Worm (Caenorhabditis elegans) whole organism, L1 larva: ENCODE measurements around the gene wrt-6.

ENCODE experiments used
- C04F5.9 ChIP-seq: sonication (generic microtip); optimal IDR thresholded peaks from 2 replicates; lab custom pipeline; 2016; ENCODE audit warnings: missing genetic modification characterization, missing compliant biosample characterization
- F16B12.6 ChIP-seq: fragments of 150-350 bp; optimal IDR thresholded peaks from 2 replicates; lab custom pipeline; 2014; ENCODE audit warnings: missing biosample characterization, missing genetic modification characterization
- ama-1 ChIP-seq: fragments of 150-350 bp; optimal IDR thresholded peaks from 2 replicates; lab custom pipeline; 2014
- blmp-1 ChIP-seq: fragments of 150-350 bp; optimal IDR thresholded peaks from 2 replicates; lab custom pipeline; 2014; ENCODE audit warnings: missing biosample characterization, missing genetic modification characterization
- ceh-63 ChIP-seq: fragments of 200-800 bp; sonication (Bioruptor generic); optimal IDR thresholded peaks from 2 replicates; lab custom pipeline; 2018; ENCODE audit warnings: mild to moderate bottlenecking, missing genetic modification characterization, missing compliant biosample characterization
- ceh-88 ChIP-seq: fragments of 200-800 bp; sonication (Bioruptor generic); IDR thresholded peaks from 2 replicates; pipeline ENCODE4 v1.3.6; 2022; ENCODE audit warnings: missing genetic modification characterization, missing compliant biosample characterization
- ceh-90 ChIP-seq: sonication (generic microtip); optimal IDR thresholded peaks from 2 replicates; lab custom pipeline; 2016; ENCODE audit warnings: missing genetic modification characterization, missing compliant biosample characterization
- dpl-1 ChIP-seq, 3 experiments: fragments of 150-350 bp in 2 of 3; sonication (generic microtip) in 1 of 3; optimal IDR thresholded peaks; 2 replicates each; lab custom pipeline; 2014 to 2017; ENCODE audit warnings: missing biosample characterization in 3 of 3, missing genetic modification characterization in 3 of 3, missing genetic modification reagents in 3 of 3
- dsc-1 ChIP-seq: sonication (generic microtip); optimal IDR thresholded peaks from 2 replicates; lab custom pipeline; 2016; ENCODE audit warnings: mild to moderate bottlenecking, missing genetic modification characterization, missing compliant biosample characterization
- efl-1 ChIP-seq, 4 experiments: fragments of 150-350 bp; optimal IDR thresholded peaks in 3 of 4; peaks in 1 of 4; 1 replicate in 1 of 4; 2 replicates in 3 of 4; lab custom pipeline; 2014; ENCODE audit warnings: missing biosample characterization in 2 of 4, missing genetic modification characterization in 2 of 4, missing genetic modification reagents in 2 of 4
- efl-3 ChIP-seq: fragments of 200-800 bp; sonication (Bioruptor generic); optimal IDR thresholded peaks from 2 replicates; lab custom pipeline; 2018; ENCODE audit warnings: mild to moderate bottlenecking, missing genetic modification characterization, missing compliant biosample characterization
- elt-3 ChIP-seq, 6 experiments: fragments of 150-350 bp in 1 of 6; sonication (generic microtip); optimal IDR thresholded peaks; 2 replicates each; lab custom pipeline; 2017 to 2018; ENCODE audit warnings: missing biosample characterization in 6 of 6, missing genetic modification characterization in 6 of 6, inconsistent platforms in 1 of 6
- ets-5 ChIP-seq: fragments of 200-800 bp; sonication (Bioruptor generic); IDR thresholded peaks from 2 replicates; pipeline ENCODE4 v1.3.6; 2022; ENCODE audit warnings: missing genetic modification characterization, missing compliant biosample characterization
- fkh-4 ChIP-seq: sonication (generic microtip); optimal IDR thresholded peaks from 2 replicates; lab custom pipeline; 2016; ENCODE audit warnings: missing compliant biosample characterization, missing genetic modification characterization, borderline replicate concordance
- fos-1 ChIP-seq: fragments of 150-350 bp; optimal IDR thresholded peaks from 2 replicates; lab custom pipeline; 2014; ENCODE audit warnings: missing biosample characterization, missing genetic modification characterization
- grh-1 ChIP-seq: fragments of 200-800 bp; sonication (Bioruptor generic); IDR thresholded peaks from 2 replicates; pipeline ENCODE4 v1.3.6; 2022; ENCODE audit warnings: missing genetic modification reagents, missing genetic modification characterization, missing compliant biosample characterization
- hlh-4 ChIP-seq: sonication (generic microtip); optimal IDR thresholded peaks from 2 replicates; lab custom pipeline; 2016; ENCODE audit warnings: mild to moderate bottlenecking, missing genetic modification characterization, missing compliant biosample characterization
- hpl-2 ChIP-seq: fragments of 150-350 bp; optimal IDR thresholded peaks from 2 replicates; lab custom pipeline; 2014; ENCODE audit warnings: missing biosample characterization, missing genetic modification reagents, missing genetic modification characterization
- irx-1 ChIP-seq: sonication (generic microtip); optimal IDR thresholded peaks from 2 replicates; lab custom pipeline; 2016; ENCODE audit warnings: missing genetic modification characterization, missing compliant biosample characterization
- lin-14 ChIP-seq: fragments of 200-800 bp; sonication (Bioruptor generic); optimal IDR thresholded peaks from 2 replicates; lab custom pipeline; 2018; ENCODE audit warnings: mild to moderate bottlenecking, missing genetic modification characterization, moderate library complexity, missing compliant biosample characterization
- lir-3 ChIP-seq: sonication (generic microtip); optimal IDR thresholded peaks from 2 replicates; lab custom pipeline; 2016; ENCODE audit warnings: mild to moderate bottlenecking, missing genetic modification characterization, moderate library complexity, missing compliant biosample characterization; ENCODE audit not compliant: poor library complexity
- mab-9 ChIP-seq: fragments of 200-800 bp; sonication (Bioruptor generic); IDR thresholded peaks from 2 replicates; pipeline ENCODE4 v1.3.6; 2022; ENCODE audit warnings: missing genetic modification reagents, missing genetic modification characterization, missing compliant biosample characterization
- mef-2 ChIP-seq: fragments of 150-350 bp; optimal IDR thresholded peaks from 2 replicates; lab custom pipeline; 2014; ENCODE audit warnings: missing biosample characterization, missing genetic modification characterization
- mep-1 ChIP-seq: fragments of 150-350 bp; optimal IDR thresholded peaks from 2 replicates; lab custom pipeline; 2014; ENCODE audit warnings: missing biosample characterization, missing genetic modification characterization
- nhr-11 ChIP-seq: fragments of 150-350 bp; optimal IDR thresholded peaks from 2 replicates; lab custom pipeline; 2014; ENCODE audit warnings: missing biosample characterization, missing genetic modification characterization
- nhr-12 ChIP-seq: sonication (generic microtip); optimal IDR thresholded peaks from 2 replicates; lab custom pipeline; 2017; ENCODE audit warnings: missing biosample characterization, missing genetic modification characterization
- nhr-20 ChIP-seq: sonication (generic microtip); optimal IDR thresholded peaks from 2 replicates; lab custom pipeline; 2016; ENCODE audit warnings: mild to moderate bottlenecking, missing genetic modification characterization, missing compliant biosample characterization
- nhr-47 ChIP-seq: sonication (generic microtip); optimal IDR thresholded peaks from 2 replicates; lab custom pipeline; 2016; ENCODE audit warnings: mild to moderate bottlenecking, missing genetic modification characterization, moderate library complexity, missing compliant biosample characterization
- nhr-71 ChIP-seq: sonication (generic microtip); optimal IDR thresholded peaks from 2 replicates; lab custom pipeline; 2016; ENCODE audit warnings: mild to moderate bottlenecking, missing genetic modification characterization, moderate library complexity, missing compliant biosample characterization
- nhr-77 ChIP-seq: fragments of 150-350 bp; optimal IDR thresholded peaks from 2 replicates; lab custom pipeline; 2014; ENCODE audit warnings: missing biosample characterization, missing genetic modification characterization
- nhr-84 ChIP-seq: sonication (generic microtip); optimal IDR thresholded peaks from 2 replicates; lab custom pipeline; 2017; ENCODE audit warnings: missing biosample characterization, missing genetic modification characterization
- nhr-85 ChIP-seq: sonication (generic microtip); peaks from one replicate; lab custom pipeline; 2016; ENCODE audit warnings: missing genetic modification characterization, inconsistent platforms, missing compliant biosample characterization
- nhr-90 ChIP-seq: sonication (generic microtip); optimal IDR thresholded peaks from 2 replicates; lab custom pipeline; 2016; ENCODE audit warnings: mild to moderate bottlenecking, missing genetic modification characterization, missing compliant biosample characterization; ENCODE audit not compliant: poor library complexity
- pag-3 ChIP-seq: sonication (generic microtip); optimal IDR thresholded peaks from 2 replicates; lab custom pipeline; 2017; ENCODE audit warnings: missing genetic modification characterization, mild to moderate bottlenecking, missing compliant biosample characterization, antibody characterized with exemption, borderline replicate concordance; ENCODE audit not compliant: insufficient read depth
- pax-3 ChIP-seq: fragments of 200-800 bp; sonication (Bioruptor generic); optimal IDR thresholded peaks from 2 replicates; lab custom pipeline; 2018; ENCODE audit warnings: mild to moderate bottlenecking, missing genetic modification characterization, moderate library complexity, missing compliant biosample characterization
- rnt-1 ChIP-seq: sonication (generic microtip); optimal IDR thresholded peaks from 2 replicates; lab custom pipeline; 2016; ENCODE audit warnings: mild to moderate bottlenecking, missing genetic modification characterization, moderate library complexity, missing compliant biosample characterization
- skn-1 ChIP-seq: fragments of 150-350 bp; optimal IDR thresholded peaks from 2 replicates; lab custom pipeline; 2014; ENCODE audit warnings: missing biosample characterization, missing genetic modification characterization
- snpc-4 ChIP-seq: fragments of 150-350 bp; optimal IDR thresholded peaks from 2 replicates; lab custom pipeline; 2014; ENCODE audit warnings: missing biosample characterization, missing genetic modification characterization
- snu-23 ChIP-seq: sonication (generic microtip); optimal IDR thresholded peaks from 2 replicates; lab custom pipeline; 2016; ENCODE audit warnings: missing genetic modification characterization, missing compliant biosample characterization
- sox-4 ChIP-seq: sonication (generic microtip); optimal IDR thresholded peaks from 2 replicates; lab custom pipeline; 2016; ENCODE audit warnings: missing genetic modification characterization, missing compliant biosample characterization
- swsn-7 ChIP-seq: sonication (generic microtip); optimal IDR thresholded peaks from 2 replicates; lab custom pipeline; 2016; ENCODE audit warnings: missing genetic modification characterization, missing compliant biosample characterization
- tbx-2 ChIP-seq: sonication (generic microtip); optimal IDR thresholded peaks from 2 replicates; lab custom pipeline; 2016; ENCODE audit warnings: missing genetic modification characterization, missing compliant biosample characterization
- unc-86 ChIP-seq: sonication (generic microtip); optimal IDR thresholded peaks from 2 replicates; lab custom pipeline; 2016; ENCODE audit warnings: missing genetic modification characterization, missing compliant biosample characterization
- unc-98 ChIP-seq: fragments of 200-800 bp; sonication (Bioruptor generic); IDR thresholded peaks from 2 replicates; pipeline ENCODE4 v1.3.6; 2022; ENCODE audit warnings: missing genetic modification characterization, missing compliant biosample characterization
- vab-15 ChIP-seq: sonication (generic microtip); optimal IDR thresholded peaks from 2 replicates; lab custom pipeline; 2017; ENCODE audit warnings: missing genotype, mild to moderate bottlenecking, missing genetic modification characterization, missing compliant biosample characterization
- ztf-4 ChIP-seq: fragments of 150-350 bp; optimal IDR thresholded peaks from 2 replicates; lab custom pipeline; 2014; ENCODE audit warnings: missing biosample characterization, missing genetic modification characterization

Gene wrt-6

ce11 chrX:3473793-3474192 lies 6.3 kb upstream of the wrt-6 start:
- TF ChIP-seq fos-1 (tag; lab: Kevin White, UChicago) = no peak
- TF ChIP-seq nhr-84 (tag; lab: Kevin White, UChicago) = no peak
- TF ChIP-seq sox-4 = no peak
- no peak for TF ChIP-seq snpc-4 (tag; lab: Kevin White, UChicago)
- no peak for TF ChIP-seq ama-1
- TF ChIP-seq lir-3 (tag; lab: Kevin White, UChicago) = no peak
- no peak for TF ChIP-seq irx-1 (tag; lab: Kevin White, UChicago)
- TF ChIP-seq pax-3 (tag; lab: Kevin White, UChicago) = no peak
- TF ChIP-seq C04F5.9 = no peak
- TF ChIP-seq mab-9 (GFP tag; lab: Robert Waterston, UW) = no peak
- no peak for TF ChIP-seq F16B12.6
- no peak for TF ChIP-seq mep-1 (tag; lab: Kevin White, UChicago)
- TF ChIP-seq nhr-77 (tag; lab: Kevin White, UChicago) = no peak
- TF ChIP-seq ets-5 (GFP tag; lab: Robert Waterston, UW) = no peak
- no peak for TF ChIP-seq dsc-1 (tag; lab: Kevin White, UChicago)
- no peak for TF ChIP-seq nhr-20 (tag; lab: Kevin White, UChicago)
- no peak for TF ChIP-seq ceh-88 (GFP tag; lab: Robert Waterston, UW)
- TF ChIP-seq mef-2 (tag; lab: Kevin White, UChicago) = no peak
- no peak for TF ChIP-seq tbx-2 (tag; lab: Kevin White, UChicago)
- TF ChIP-seq ceh-63 (GFP tag; lab: Kevin White, UChicago) = no peak

- TF ChIP-seq dsc-1 (tag; lab: Kevin White, UChicago) (peak; percentile 82), fkh-4 (peak; percentile 22), pag-3 (tag; lab: Kevin White, UChicago) (peak; percentile 83), vab-15 (tag; lab: Kevin White, UChicago) (no peak), rnt-1 (tag; lab: Kevin White, UChicago) (peak; percentile 11)
These were observed 8.1 kb downstream of the wrt-6 start for ce11 chrX:3488074-3488688.

- no peak for TF ChIP-seq dpl-1 (GFP tag; optimal IDR thresholded peaks at IDR 0.05; lab: Kevin White, UChicago)
These were observed 8.9 kb downstream of the wrt-6 start, which contains the start of gene C12D12.3 for ce11 chrX:3488993-3489392. C12D12.3 (plus strand) TSS chrX:3489293.

ce11 chrX:3492431-3492830 lies 12.4 kb downstream of the wrt-6 start:
- TF ChIP-seq nhr-47 (no peak), dsc-1 (tag; lab: Kevin White, UChicago) (no peak), lin-14 (GFP tag; lab: Kevin White, UChicago) (peak; percentile 4), ceh-90 (no peak), nhr-71 (tag; lab: Kevin White, UChicago) (peak; percentile 26), nhr-12 (tag; lab: Kevin White, UChicago) (no peak), swsn-7 (tag; lab: Kevin White, UChicago) (no peak), ama-1 (no peak), nhr-20 (tag; lab: Kevin White, UChicago) (peak; percentile 57), snu-23 (GFP tag; lab: Kevin White, UChicago) (peak; percentile 7), efl-1 (optimal IDR thresholded peaks at IDR 0.05; lab: Kevin White, UChicago) (no peak), efl-1 (GFP tag; optimal IDR thresholded peaks at IDR 0.05 in 1 of 2; lab: Kevin White, UChicago) (peak in 1 of 2 experiments; percentile 73), skn-1 (tag; lab: Kevin White, UChicago) (no peak), hpl-2 (GFP tag; lab: Kevin White, UChicago) (no peak), nhr-85 (tag; lab: Kevin White, UChicago) (peak; percentile 10), efl-3 (GFP tag; lab: Kevin White, UChicago) (no peak), fkh-4 (no peak), elt-3 (tag; optimal IDR thresholded peaks at IDR 0.05; lab: Kevin White, UChicago) (peak in 4 of 6 experiments; percentile 21 to 44 (median 36)), nhr-11 (tag; lab: Kevin White, UChicago) (no peak), mep-1 (tag; lab: Kevin White, UChicago) (no peak), sox-4 (no peak), nhr-77 (tag; lab: Kevin White, UChicago) (no peak), grh-1 (GFP tag; lab: Robert Waterston, UW) (0 out of 2 replicates have a peak, but pooled peaks have one; percentile 25), mef-2 (tag; lab: Kevin White, UChicago) (no peak), unc-98 (GFP tag; lab: Robert Waterston, UW) (no peak), ztf-4 (tag; lab: Kevin White, UChicago) (no peak), unc-86 (tag; lab: Kevin White, UChicago) (no peak), blmp-1 (peak; percentile 29), nhr-90 (peak; percentile 24), hlh-4 (tag; lab: Kevin White, UChicago) (no peak)
